Fruit fly (Drosophila melanogaster): Measurements from ENCODE around the gene aust.

Gene aust

DNA sequence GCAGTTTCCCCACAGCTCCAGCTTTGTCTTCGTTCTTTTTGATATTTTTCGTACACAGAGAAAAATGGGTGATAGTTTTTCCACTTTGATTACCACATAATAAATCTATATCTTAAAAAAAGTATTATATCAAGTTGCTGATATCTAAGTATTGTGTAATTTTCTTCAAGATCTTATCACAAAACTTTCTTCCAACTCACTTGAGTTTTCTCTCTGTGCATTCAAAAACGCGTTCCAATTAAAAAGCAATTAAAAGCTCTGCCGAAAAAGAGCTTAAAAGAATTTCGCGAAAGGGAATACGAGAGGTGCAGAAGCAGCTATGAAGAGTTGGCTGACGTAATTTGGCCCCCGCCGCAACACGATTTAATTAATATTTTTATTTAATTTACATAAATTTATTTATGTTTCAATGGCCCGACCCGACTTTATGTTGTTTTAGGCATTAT lies 15.3 kb downstream of the aust start:
- TF ChIP-seq tai (GFP tag; optimal IDR thresholded peaks at IDR 0.05) (no peak), br (GFP tag; optimal IDR thresholded peaks at IDR 0.05) (peak; percentile 58), lola (GFP tag; optimal IDR thresholded peaks at IDR 0.05) (no peak), CrebA (GFP tag; optimal IDR thresholded peaks at IDR 0.05; ENCODE audit: borderline replicate concordance) (no peak), h (GFP tag; optimal IDR thresholded peaks at IDR 0.05) (peak; percentile 62), Hr83 (GFP tag; optimal IDR thresholded peaks at IDR 0.05; ENCODE audit: poor library complexity, severe bottlenecking) (no peak), dsf (GFP tag; optimal IDR thresholded peaks at IDR 0.05; ENCODE audit: borderline replicate concordance) (no peak), OdsH (GFP tag; optimal IDR thresholded peaks at IDR 0.05) (peak; percentile 46), fru (GFP tag; optimal IDR thresholded peaks at IDR 0.05) (peak; percentile 53), Vsx2 (GFP tag; optimal IDR thresholded peaks at IDR 0.05; ENCODE audit: partially characterized antibody) (no peak), pan (optimal IDR thresholded peaks at IDR 0.05) (no peak), Hnf4 (GFP tag; optimal IDR thresholded peaks at IDR 0.05) (peak; percentile 32), N (GFP tag; optimal IDR thresholded peaks at IDR 0.05) (no peak), brk (GFP tag; optimal IDR thresholded peaks at IDR 0.05) (no peak), GATAd (GFP tag; optimal IDR thresholded peaks at IDR 0.05) (no peak), psq (GFP tag; optimal IDR thresholded peaks at IDR 0.05) (peak; percentile 56), Myc (optimal IDR thresholded peaks at IDR 0.05) (no peak), sv (GFP tag; optimal IDR thresholded peaks at IDR 0.05) (no peak), Hr78 (GFP tag; optimal IDR thresholded peaks at IDR 0.05) (no peak), CG9705 (GFP tag; optimal IDR thresholded peaks at IDR 0.05) (peak; percentile 30), rgr (GFP tag; optimal IDR thresholded peaks at IDR 0.05) (peak; percentile 47), usp (GFP tag; optimal IDR thresholded peaks at IDR 0.05) (no peak), Jra (GFP tag; optimal IDR thresholded peaks at IDR 0.05) (no peak), Rel (GFP tag; optimal IDR thresholded peaks at IDR 0.05) (no peak), Rel (tag; optimal IDR thresholded peaks at IDR 0.05) (peak; percentile 47), jim (GFP tag; optimal IDR thresholded peaks at IDR 0.05) (no peak), CG32264 (GFP tag; optimal IDR thresholded peaks at IDR 0.05) (no peak), Mio (GFP tag; optimal IDR thresholded peaks at IDR 0.05) (no peak), woc (GFP tag; optimal IDR thresholded peaks at IDR 0.05) (no peak), Dfd (GFP tag; optimal IDR thresholded peaks at IDR 0.05) (no peak), ey (GFP tag; optimal IDR thresholded peaks at IDR 0.05) (peak; percentile 10), HLH106 (tag; optimal IDR thresholded peaks at IDR 0.05) (peak; percentile 72), Abd-B (GFP tag; optimal IDR thresholded peaks at IDR 0.05) (no peak), sage (GFP tag; optimal IDR thresholded peaks at IDR 0.05) (no peak), Sp1 (GFP tag; optimal IDR thresholded peaks at IDR 0.05) (peak; percentile 72), dmrt93B (GFP tag; optimal IDR thresholded peaks at IDR 0.05) (peak; percentile 46), dl (GFP tag; optimal IDR thresholded peaks at IDR 0.05; ENCODE audit: insufficient read depth in 1 of 2, partially characterized antibody in 2 of 2) (no peak), Dif (GFP tag; optimal IDR thresholded peaks at IDR 0.05; ENCODE audit: partially characterized antibody) (no peak), foxo (GFP tag; optimal IDR thresholded peaks at IDR 0.05) (peak in 1 of 2 experiments; percentile 71)

DNA sequence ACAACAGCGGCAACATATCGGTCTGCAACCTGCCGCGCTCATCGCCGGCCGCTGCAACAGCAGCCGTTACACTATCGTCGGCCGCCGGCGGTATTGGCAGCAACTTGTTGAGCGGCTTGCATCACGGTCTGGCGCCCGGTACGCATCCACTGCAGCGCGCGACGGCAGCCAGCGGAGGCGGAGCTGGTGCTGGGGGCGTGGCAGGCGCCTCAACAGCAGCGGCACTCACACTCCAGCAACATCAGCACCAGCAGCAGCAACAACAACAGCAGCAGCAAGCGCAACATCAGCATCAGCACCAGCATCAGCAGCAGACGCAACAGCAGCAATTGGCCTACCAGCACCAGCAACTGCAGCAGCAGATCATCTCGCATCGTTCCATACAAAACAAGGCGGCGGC lies 16.7 kb downstream of the aust start:
- TF ChIP-seq N (GFP tag; optimal IDR thresholded peaks at IDR 0.05) (no peak), Abd-B (GFP tag; optimal IDR thresholded peaks at IDR 0.05) (no peak), Dfd (GFP tag; optimal IDR thresholded peaks at IDR 0.05) (peak; percentile 78)

DNA sequence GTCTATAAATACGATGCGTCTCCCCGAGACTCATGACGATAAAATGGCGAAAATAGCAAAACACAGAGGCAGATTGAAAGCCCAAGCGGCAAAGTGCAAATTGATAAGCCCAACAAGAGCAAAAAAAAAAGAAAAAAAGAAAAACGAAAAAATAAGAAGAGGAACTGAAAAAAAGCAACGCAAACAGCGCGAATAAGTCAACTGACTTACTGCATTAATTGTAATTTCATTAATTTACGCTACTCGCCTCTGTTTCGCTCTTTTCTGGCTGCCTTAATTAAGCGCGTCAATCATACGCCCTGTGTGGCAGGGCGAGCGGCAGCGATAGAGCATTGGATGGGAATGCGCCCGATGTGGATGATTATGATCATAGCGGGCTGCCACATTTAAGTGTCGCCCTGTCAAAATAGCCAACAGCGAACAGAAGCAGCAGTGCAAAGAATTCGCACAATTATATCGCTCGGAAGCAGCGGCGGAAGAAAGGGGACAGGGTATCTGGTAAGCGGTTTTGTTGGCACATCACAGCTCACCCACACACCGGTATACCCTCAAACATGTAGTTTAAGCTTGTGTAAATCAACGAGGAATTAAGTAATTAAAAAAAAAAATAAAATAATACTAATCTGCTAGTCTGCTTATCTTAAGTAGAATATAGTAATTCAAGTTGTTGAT lies 18.9 kb downstream of the aust start:
- TF ChIP-seq Sp1 (GFP tag; optimal IDR thresholded peaks at IDR 0.05) (peak; percentile 23), psq (GFP tag; optimal IDR thresholded peaks at IDR 0.05) (peak; percentile 26), Rel (GFP tag; optimal IDR thresholded peaks at IDR 0.05) (no peak), Rel (tag; optimal IDR thresholded peaks at IDR 0.05) (peak; percentile 8), h (GFP tag; optimal IDR thresholded peaks at IDR 0.05) (peak; percentile 12), br (GFP tag; optimal IDR thresholded peaks at IDR 0.05) (peak; percentile 51), Hnf4 (GFP tag; optimal IDR thresholded peaks at IDR 0.05) (peak; percentile 43), CrebA (GFP tag; optimal IDR thresholded peaks at IDR 0.05; ENCODE audit: borderline replicate concordance) (peak; percentile 45), CG32264 (GFP tag; optimal IDR thresholded peaks at IDR 0.05) (no peak), woc (GFP tag; optimal IDR thresholded peaks at IDR 0.05) (no peak)
